Worm (Caenorhabditis elegans) whole organism, late embryonic: ENCODE data around the gene str-227.

Source experiments
- T23F11.4 ChIP-seq: fragments of 200-800 bp; sonication (Bioruptor generic); optimal IDR thresholded peaks from 2 replicates; lab custom pipeline; 2018; ENCODE audit warnings: mild to moderate bottlenecking, missing genetic modification characterization, missing compliant biosample characterization
- Y22D7AL.16 ChIP-seq: sonication (generic microtip); optimal IDR thresholded peaks from 2 replicates; lab custom pipeline; 2016; ENCODE audit warnings: missing genetic modification characterization, missing compliant biosample characterization
- ama-1 ChIP-seq: fragments of 150-350 bp; optimal IDR thresholded peaks from 2 replicates; lab custom pipeline; 2014
- ceh-14 ChIP-seq: sonication (generic microtip); optimal IDR thresholded peaks from 2 replicates; lab custom pipeline; 2016; ENCODE audit warnings: missing genotype, missing genetic modification characterization, missing compliant biosample characterization
- ceh-34 ChIP-seq: sonication (generic microtip); optimal IDR thresholded peaks from 2 replicates; lab custom pipeline; 2016; ENCODE audit warnings: mild to moderate bottlenecking, missing genetic modification characterization, missing compliant biosample characterization
- elt-2 ChIP-seq: sonication (generic microtip); optimal IDR thresholded peaks from 2 replicates; lab custom pipeline; 2016; ENCODE audit warnings: missing genetic modification reagents, missing genetic modification characterization, missing compliant biosample characterization
- hlh-15 ChIP-seq: sonication (generic microtip); optimal IDR thresholded peaks from 2 replicates; lab custom pipeline; 2016; ENCODE audit warnings: missing genetic modification characterization, missing compliant biosample characterization
- sox-2 ChIP-seq: fragments of 200-800 bp; sonication (Bioruptor generic); IDR thresholded peaks from 2 replicates; pipeline ENCODE4 v1.3.6; 2022; ENCODE audit warnings: missing genetic modification reagents, missing genetic modification characterization, missing compliant biosample characterization
- tbx-2 ChIP-seq: sonication (generic microtip); optimal IDR thresholded peaks from 2 replicates; lab custom pipeline; 2016; ENCODE audit warnings: missing genetic modification characterization, missing compliant biosample characterization
- unc-42 ChIP-seq: sonication (generic microtip); optimal IDR thresholded peaks from 2 replicates; lab custom pipeline; 2016; ENCODE audit warnings: missing genotype, missing genetic modification characterization, missing compliant biosample characterization
- ztf-16 ChIP-seq: sonication (generic microtip); optimal IDR thresholded peaks from 2 replicates; lab custom pipeline; 2017; ENCODE audit warnings: missing genetic modification characterization, missing compliant biosample characterization

ce11 chrV:3480346-3480745, 37.6 kb upstream of the str-227 start, which contains the start of gene srbc-30:
- TF ChIP-seq elt-2 (tag; lab: Kevin White, UChicago) = no peak
- TF ChIP-seq tbx-2 (tag; lab: Kevin White, UChicago) = no peak
- no peak for TF ChIP-seq hlh-15 (tag; lab: Kevin White, UChicago)
- no peak for TF ChIP-seq T23F11.4 (GFP tag; lab: Kevin White, UChicago)
- TF ChIP-seq ceh-14 (tag; lab: Kevin White, UChicago) = no peak
- no peak for TF ChIP-seq unc-42 (tag; lab: Kevin White, UChicago)
- TF ChIP-seq sox-2 (GFP tag; lab: Robert Waterston, UW) = no peak
- TF ChIP-seq ama-1 (lab: Kevin White, UChicago) = no peak
- TF ChIP-seq ztf-16 (tag; lab: Kevin White, UChicago) = no peak
- TF ChIP-seq ceh-34 = no peak
- TF ChIP-seq Y22D7AL.16 (tag; lab: Kevin White, UChicago) = no peak
